Fruit fly (Drosophila melanogaster) whole organism, adult: ENCODE results near the gene Hmu.
A peak's percentile ranks its signal among the peaks of the same experiment; 100 is the strongest.

Experiments
- CG12768 ChIP-seq: fragments of 200-800 bp; sonication (Bioruptor generic); optimal IDR thresholded peaks from 2 replicates; lab custom pipeline; 2017; ENCODE audit warnings: missing biosample characterization, missing genetic modification characterization, mild to moderate bottlenecking, moderate library complexity, missing genetic modification reagents
- CG14711 ChIP-seq: fragments of 200-800 bp; sonication (Bioruptor generic); optimal IDR thresholded peaks from 2 replicates; lab custom pipeline; 2018; ENCODE audit warnings: missing biosample characterization, mild to moderate bottlenecking, missing genetic modification characterization, moderate library complexity
- CG33017 ChIP-seq: fragments of 200-800 bp; sonication (Bioruptor generic); optimal IDR thresholded peaks from 2 replicates; lab custom pipeline; 2018; ENCODE audit warnings: missing biosample characterization, mild to moderate bottlenecking, missing genetic modification characterization, moderate library complexity
- Crg-1 ChIP-seq: fragments of 200-800 bp; sonication (Bioruptor generic); optimal IDR thresholded peaks from 2 replicates; lab custom pipeline; 2016; ENCODE audit warnings: missing biosample characterization, missing genetic modification characterization
- bab1 ChIP-seq: fragments of 200-800 bp; sonication (Bioruptor generic); optimal IDR thresholded peaks from 3 replicates; lab custom pipeline; 2019; ENCODE audit warnings: missing biosample characterization, mild to moderate bottlenecking, missing genetic modification characterization, moderate library complexity
- kay ChIP-seq: fragments of 200-800 bp; sonication (Bioruptor generic); peaks from one replicate; lab custom pipeline; 2016; ENCODE audit warnings: missing biosample characterization, missing genetic modification characterization, borderline replicate concordance

- TF ChIP-seq CG33017 (tag; lab: Kevin White, UChicago), result peak; percentile 19
- no peak for TF ChIP-seq Crg-1 (GFP tag; lab: Kevin White, UChicago)
- TF ChIP-seq bab1 (GFP tag; lab: Kevin White, UChicago), result no peak
- no peak for TF ChIP-seq CG12768
- TF ChIP-seq kay (GFP tag; lab: Kevin White, UChicago), result no peak
- TF ChIP-seq CG14711 (tag; lab: Kevin White, UChicago), result peak; percentile 1
Observed at dm6 chr3R:27289638-27290037, 1.1 kb downstream of the Hmu start.
